Fruit fly (Drosophila melanogaster): Measurements from ENCODE around the gene Clic.
A peak's percentile ranks its signal among the peaks of the same experiment; 100 is the strongest.

Gene Clic

DNA sequence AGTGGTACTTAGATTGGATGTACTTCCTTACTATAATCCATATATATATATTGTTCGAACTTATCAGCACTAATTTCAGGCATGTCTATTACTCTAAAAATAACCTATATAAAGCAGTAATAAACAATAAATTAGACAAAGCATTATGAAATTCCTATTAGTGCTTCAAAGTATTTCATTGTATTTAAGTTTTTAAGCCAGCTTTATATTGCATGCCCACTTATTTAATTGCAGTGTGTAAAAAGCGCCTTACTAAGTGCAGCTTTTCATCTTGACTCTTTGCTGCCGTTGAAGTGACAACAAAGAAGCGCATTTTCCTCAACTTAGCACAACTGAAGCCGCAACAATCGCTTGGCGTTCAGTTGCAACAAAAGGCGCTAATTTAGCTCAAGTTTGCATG, 3.3 kb downstream of the Clic start:
- TF ChIP-seq CG14050 (GFP tag; IDR thresholded peaks at IDR 0.05) (no peak), CG17359 (tag; optimal IDR thresholded peaks at IDR 0.05) (no peak), Side (GFP tag; optimal IDR thresholded peaks at IDR 0.05) (no peak), CG32532 (GFP tag; IDR thresholded peaks at IDR 0.05) (no peak), CG2678 (tag; optimal IDR thresholded peaks at IDR 0.05) (no peak), CG4282 (GFP tag; optimal IDR thresholded peaks at IDR 0.05) (no peak), abd-A (tag; optimal IDR thresholded peaks at IDR 0.05) (no peak), Lhr (GFP tag; optimal IDR thresholded peaks at IDR 0.05) (no peak), CG8281 (tag; optimal IDR thresholded peaks at IDR 0.05) (no peak), twi (tag; optimal IDR thresholded peaks at IDR 0.05) (no peak), ken (GFP tag; IDR thresholded peaks at IDR 0.05) (no peak), Hmr (GFP tag; optimal IDR thresholded peaks at IDR 0.05) (no peak), lab (GFP tag; optimal IDR thresholded peaks at IDR 0.05) (no peak)

DNA sequence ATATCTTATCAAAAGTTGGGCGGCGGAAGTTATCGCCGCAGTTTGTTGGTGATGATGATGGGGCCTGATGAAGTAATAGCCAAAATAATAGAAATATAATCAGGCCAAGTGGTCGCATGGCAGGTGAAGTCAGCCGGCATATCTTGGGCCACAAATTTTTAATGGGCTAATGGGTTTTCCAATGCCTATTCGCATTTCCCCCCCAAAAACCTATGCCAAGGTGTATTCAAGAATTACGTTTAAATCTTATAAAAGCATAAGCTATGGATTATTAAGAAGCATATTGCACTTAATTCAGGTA, 4.0 kb downstream of the Clic start:
- TF ChIP-seq so (GFP tag; IDR thresholded peaks at IDR 0.05) (no peak), Lhr (GFP tag; optimal IDR thresholded peaks at IDR 0.05) (no peak), Ssrp (tag; optimal IDR thresholded peaks at IDR 0.05) (no peak), CG7928 (GFP tag; optimal IDR thresholded peaks at IDR 0.05) (no peak), Max (GFP tag; optimal IDR thresholded peaks at IDR 0.05) (no peak), E2f1 (GFP tag; IDR thresholded peaks at IDR 0.05) (no peak), CG11085 (GFP tag; IDR thresholded peaks at IDR 0.05) (no peak), lab (GFP tag; optimal IDR thresholded peaks at IDR 0.05) (peak; percentile 26), CG15696 (tag; optimal IDR thresholded peaks at IDR 0.05) (no peak), abd-A (tag; optimal IDR thresholded peaks at IDR 0.05) (no peak), Xbp1 (GFP tag; optimal IDR thresholded peaks at IDR 0.05) (no peak), GATAe (GFP tag; conservative IDR thresholded peaks at IDR 0.05) (peak; percentile 38; the same call in 1 of the 2 replicates), CG31388 (GFP tag; optimal IDR thresholded peaks at IDR 0.05) (no peak), Pdp1 (GFP tag; optimal IDR thresholded peaks at IDR 0.05) (peak in 1 of 2 experiments; percentile 57), CG6689 (GFP tag; IDR thresholded peaks at IDR 0.05) (no peak), Fer3 (tag; optimal IDR thresholded peaks at IDR 0.05) (no peak), sug (tag; optimal IDR thresholded peaks at IDR 0.05) (peak; percentile 45), usp (GFP tag; optimal IDR thresholded peaks at IDR 0.05) (no peak), Atf-2 (GFP tag; optimal IDR thresholded peaks at IDR 0.05) (no peak), CG12155 (GFP tag; optimal IDR thresholded peaks at IDR 0.05) (no peak), CG2120 (GFP tag; optimal IDR thresholded peaks at IDR 0.05) (no peak), amos (GFP tag; IDR thresholded peaks at IDR 0.05; ENCODE audit: partially characterized antibody) (no peak), gsb-n (tag; optimal IDR thresholded peaks at IDR 0.05) (no peak), tio (GFP tag; optimal IDR thresholded peaks at IDR 0.05) (no peak), CG12769 (tag; optimal IDR thresholded peaks at IDR 0.05) (no peak), sna (GFP tag; IDR thresholded peaks at IDR 0.05; ENCODE audit: partially characterized antibody) (no peak), fd64A (GFP tag; optimal IDR thresholded peaks at IDR 0.05) (no peak), BtbVII (GFP tag; optimal IDR thresholded peaks at IDR 0.05) (no peak), ase (GFP tag; IDR thresholded peaks at IDR 0.05) (no peak), CG10321 (GFP tag; IDR thresholded peaks at IDR 0.05) (no peak), CG13123 (GFP tag; optimal IDR thresholded peaks at IDR 0.05) (no peak), slbo (GFP tag; IDR thresholded peaks at IDR 0.05) (no peak), CG2199 (GFP tag; IDR thresholded peaks at IDR 0.05) (no peak), CG7745 (tag; optimal IDR thresholded peaks at IDR 0.05) (no peak), mirr (GFP tag; optimal IDR thresholded peaks at IDR 0.05) (peak; percentile 8), exex (tag; optimal IDR thresholded peaks at IDR 0.05) (peak; percentile 96), Fer1 (GFP tag; optimal IDR thresholded peaks at IDR 0.05) (no peak), gsb (GFP tag; IDR thresholded peaks at IDR 0.05) (no peak), ATbp (GFP tag; optimal IDR thresholded peaks at IDR 0.05) (no peak), MBD-R2 (GFP tag; IDR thresholded peaks at IDR 0.05) (no peak), CG3726 (GFP tag; IDR thresholded peaks at IDR 0.05) (no peak)
